Worm (Caenorhabditis elegans): ENCODE data around the gene feh-1.
A peak's percentile ranks its signal among the peaks of the same experiment; 100 is the strongest.

The feh-1 gene

DNA sequence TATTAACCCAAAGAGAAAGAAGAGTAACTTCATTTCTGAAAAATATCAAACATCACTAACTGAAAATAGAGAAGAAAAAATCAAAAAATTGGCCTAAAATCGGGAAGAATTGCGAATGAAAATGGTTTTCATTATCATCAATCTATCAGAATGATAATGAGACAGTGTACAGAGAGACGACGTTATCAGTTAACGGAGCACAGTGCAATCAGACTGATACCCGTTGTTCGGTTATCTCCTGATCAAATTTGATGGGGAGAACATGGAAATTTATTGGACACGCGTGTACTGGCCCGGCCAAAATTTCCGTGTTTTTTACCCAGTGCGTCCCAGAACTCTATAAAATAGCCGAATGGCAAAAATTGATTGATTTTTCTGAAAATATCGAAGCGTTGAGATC lies 41.8 kb upstream of the feh-1 start, which contains the start of gene Y54F10AM.8 (continued):
- TF ChIP-seq R02D3.7 (tag; optimal IDR thresholded peaks at IDR 0.05): no peak
- no peak for TF ChIP-seq ceh-32 (tag; optimal IDR thresholded peaks at IDR 0.05; ENCODE audit: poor library complexity)
- no peak for TF ChIP-seq sdz-12 (GFP tag; optimal IDR thresholded peaks at IDR 0.05)
- no peak for TF ChIP-seq mep-1 (tag; optimal IDR thresholded peaks at IDR 0.05)
- TF ChIP-seq mxl-3 (GFP tag; optimal IDR thresholded peaks at IDR 0.05): peak; percentile 50
- no peak for TF ChIP-seq duxl-1 (tag; optimal IDR thresholded peaks at IDR 0.05; ENCODE audit: poor library complexity)
- TF ChIP-seq gei-8 (GFP tag; optimal IDR thresholded peaks at IDR 0.05): no peak
- no peak for TF ChIP-seq fkh-10 (GFP tag; optimal IDR thresholded peaks at IDR 0.05)
- no peak for TF ChIP-seq ceh-44 (GFP tag; IDR thresholded peaks at IDR 0.05)
- TF ChIP-seq tra-1 (GFP tag; IDR thresholded peaks at IDR 0.05): peak; percentile 37; the same call in 1 of the 2 replicates
- no peak for TF ChIP-seq fos-1 (tag; optimal IDR thresholded peaks at IDR 0.05)
- TF ChIP-seq ZK546.5 (tag; optimal IDR thresholded peaks at IDR 0.05): no peak
- TF ChIP-seq Y75B8A.6 (GFP tag; IDR thresholded peaks at IDR 0.05): no peak
- TF ChIP-seq nhr-102 (tag; optimal IDR thresholded peaks at IDR 0.05): no peak
- TF ChIP-seq nhr-237 (tag; optimal IDR thresholded peaks at IDR 0.05): no peak
- no peak for TF ChIP-seq aly-2 (tag; optimal IDR thresholded peaks at IDR 0.05)
- no peak for TF ChIP-seq zfp-3 (GFP tag; conservative IDR thresholded peaks at IDR 0.05)
- TF ChIP-seq T26A8.4 (GFP tag; IDR thresholded peaks at IDR 0.05): no peak
- peak; percentile 97 for TF ChIP-seq pqm-1 (tag; optimal IDR thresholded peaks at IDR 0.05)
- no peak for TF ChIP-seq daf-12 (tag; optimal IDR thresholded peaks at IDR 0.05)
- TF ChIP-seq hlh-11 (tag; optimal IDR thresholded peaks at IDR 0.05): peak; percentile 66
- no peak for TF ChIP-seq cey-2 (tag; optimal IDR thresholded peaks at IDR 0.05; ENCODE audit: borderline replicate concordance, insufficient read depth)
- TF ChIP-seq spr-3 (GFP tag; optimal IDR thresholded peaks at IDR 0.05): no peak
- TF ChIP-seq dve-1 (tag; optimal IDR thresholded peaks at IDR 0.05; ENCODE audit: insufficient read depth): peak; percentile 47
- no peak for TF ChIP-seq daf-16 (GFP tag; optimal IDR thresholded peaks at IDR 0.05)
- peak; percentile 54 for TF ChIP-seq daf-16 (tag; optimal IDR thresholded peaks at IDR 0.05)
- TF ChIP-seq nhr-42 (GFP tag; IDR thresholded peaks at IDR 0.05): no peak
- TF ChIP-seq lin-13 (GFP tag; optimal IDR thresholded peaks at IDR 0.05): no peak

DNA sequence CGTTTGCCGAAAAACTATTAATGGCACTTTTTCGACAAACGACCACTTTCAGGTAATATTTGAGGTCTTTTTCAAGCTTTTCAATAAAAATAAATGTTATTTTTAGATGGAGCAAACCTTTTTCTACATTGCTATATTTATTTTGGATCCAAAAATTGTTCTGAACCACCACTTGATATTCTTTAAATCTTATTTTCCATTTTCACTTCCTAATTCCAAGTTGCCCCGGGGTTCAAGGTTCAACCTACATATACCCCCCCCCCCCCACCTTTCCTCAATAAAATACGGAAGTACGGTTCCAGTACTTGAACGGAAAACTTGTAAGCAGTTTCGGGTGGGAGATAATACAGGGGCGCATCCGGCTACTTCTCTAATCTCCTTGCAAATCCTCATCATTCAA lies 41.2 kb upstream of the feh-1 start, which contains the start of gene Y54F10AM.6:
Y54F10AM.6 (plus strand) TSS at position 301 of the 400 bp plus-strand sequence.
- TF ChIP-seq lim-7 (GFP tag; IDR thresholded peaks at IDR 0.05) (no peak), F37D6.2 (tag; optimal IDR thresholded peaks at IDR 0.05) (no peak), lir-3 (tag; optimal IDR thresholded peaks at IDR 0.05) (no peak), unc-130 (GFP tag; optimal IDR thresholded peaks at IDR 0.05) (no peak), mxl-3 (GFP tag; optimal IDR thresholded peaks at IDR 0.05) (no peak), dmd-8 (GFP tag; IDR thresholded peaks at IDR 0.05) (0 out of 2 replicates have a peak, but pooled peaks have one; percentile 45), dmd-9 (GFP tag; IDR thresholded peaks at IDR 0.05) (no peak)

DNA sequence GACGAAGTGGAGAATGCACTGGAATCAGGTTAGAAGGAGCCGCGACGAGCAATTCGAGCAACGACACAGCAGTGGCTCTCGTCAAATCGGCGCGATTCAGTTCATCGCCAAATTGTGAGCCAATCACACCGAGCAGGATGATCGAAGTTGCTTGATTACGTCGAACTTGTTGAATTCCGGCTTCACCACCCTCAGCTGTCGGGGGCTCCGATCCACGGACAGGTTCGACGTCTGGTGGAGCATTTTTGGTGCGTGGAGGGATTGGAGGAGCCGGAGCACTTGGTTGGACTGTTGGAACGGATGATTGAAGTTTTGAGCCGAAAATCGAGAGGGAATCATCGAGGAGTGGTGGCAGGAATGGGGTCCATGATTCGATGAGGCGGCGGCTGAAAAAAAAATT lies 34.3 kb upstream of the feh-1 start:
- TF ChIP-seq set-16 (GFP tag; IDR thresholded peaks at IDR 0.05) (peak; percentile 60), dmd-6 (GFP tag; IDR thresholded peaks at IDR 0.05) (no peak), unc-62 (GFP tag; optimal IDR thresholded peaks at IDR 0.05 in 1 of 2) (no peak), unc-62 (tag; optimal IDR thresholded peaks at IDR 0.05) (no peak)

DNA sequence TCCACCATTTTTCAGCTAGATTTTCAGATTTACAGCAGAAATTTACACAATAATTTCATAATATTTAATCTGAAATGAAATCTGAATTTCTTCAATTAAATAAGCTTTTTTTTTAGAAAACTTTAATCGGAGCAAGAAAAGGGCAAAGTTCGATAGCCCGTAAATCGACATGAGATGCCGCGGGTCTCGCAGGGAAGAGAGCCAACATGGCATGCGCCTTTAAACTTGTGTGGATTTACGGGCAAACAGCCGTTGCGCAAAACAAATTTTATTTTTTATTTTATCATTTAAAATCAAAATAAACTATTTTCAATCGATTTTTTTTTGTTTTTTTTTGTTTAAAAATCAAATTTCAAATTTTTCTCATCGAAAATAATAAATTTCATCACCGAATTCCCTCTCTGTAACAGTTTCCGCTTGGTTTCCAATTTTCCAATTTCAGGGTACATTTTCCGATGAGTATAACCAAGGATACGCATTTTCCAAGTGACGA lies 21.1 kb upstream of the feh-1 start, which contains the start of the genes Y54F10AM.15, rbc-2 and ndua-8:
Y54F10AM.15 (minus strand) TSS at position 59 of the 493 bp plus-strand sequence.
rbc-2 (minus strand) TSS at position 69 of the 493 bp plus-strand sequence.
ndua-8 (plus strand) TSS at position 443 of the 493 bp plus-strand sequence.
- TF ChIP-seq pqm-1 (tag; optimal IDR thresholded peaks at IDR 0.05): peak; percentile 25
- no peak; the same call in 1 of the 2 replicates for TF ChIP-seq arid-1 (GFP tag; conservative IDR thresholded peaks at IDR 0.05)
- no peak for TF ChIP-seq dmd-6 (GFP tag; IDR thresholded peaks at IDR 0.05)
- no peak for TF ChIP-seq daf-19 (GFP tag; conservative IDR thresholded peaks at IDR 0.05)
- peak; percentile 67; the same call in 1 of the 2 replicates for TF ChIP-seq zfp-3 (GFP tag; conservative IDR thresholded peaks at IDR 0.05)
- no peak for TF ChIP-seq ces-1 (GFP tag; optimal IDR thresholded peaks at IDR 0.05)
- TF ChIP-seq fkh-10 (GFP tag; optimal IDR thresholded peaks at IDR 0.05): peak; percentile 92
- peak in 1 of 2 experiments; percentile 64 for TF ChIP-seq ZK546.5 (tag; optimal IDR thresholded peaks at IDR 0.05)
- TF ChIP-seq Y5F2A.4 (GFP tag; optimal IDR thresholded peaks at IDR 0.05): no peak
- no peak for TF ChIP-seq nhr-76 (tag; optimal IDR thresholded peaks at IDR 0.05)
- no peak for TF ChIP-seq F26F4.8 (GFP tag; conservative IDR thresholded peaks at IDR 0.05)
- no peak for TF ChIP-seq daf-8 (GFP tag; IDR thresholded peaks at IDR 0.05)
- TF ChIP-seq nhr-77 (tag; optimal IDR thresholded peaks at IDR 0.05): peak; percentile 95
- no peak; the same call in 1 of the 2 replicates for TF ChIP-seq ctbp-1 (GFP tag; IDR thresholded peaks at IDR 0.05)
- TF ChIP-seq mep-1 (tag; optimal IDR thresholded peaks at IDR 0.05): peak; percentile 98
